Fruit fly (Drosophila melanogaster) S2 (cell line): Measurements from ENCODE around the gene p130CAS.

Experiments
- CG8478 ChIP-seq: fragments of >200 bp; optimal IDR thresholded peaks from 2 replicates; lab custom pipeline; 2018
- CTCF ChIP-seq, 2 experiments: fragments of >200 bp; optimal IDR thresholded peaks; 2 replicates each; lab custom pipeline; 2018

- TF ChIP-seq CG8478 (lab: Kevin White, UChicago) (no peak), CTCF (optimal IDR thresholded peaks at IDR 0.05; lab: Kevin White, UChicago) (no peak)
Measured at dm6 chr3L:178445-178844, 25.8 kb downstream of the p130CAS start.
